Fruit fly (Drosophila melanogaster) whole organism, embryonic: Measurements from ENCODE around the gene Spn28B.

Experiments
- Atf3 ChIP-seq: fragments of 200-800 bp; sonication (Bioruptor generic); optimal IDR thresholded peaks from 3 replicates; lab custom pipeline; 2016; ENCODE audit warnings: missing biosample characterization, missing genetic modification characterization
- Bteb2 ChIP-seq: fragments of 200-800 bp; sonication (Bioruptor generic); optimal IDR thresholded peaks from 2 replicates; lab custom pipeline; 2016; ENCODE audit warnings: missing biosample characterization, missing genetic modification characterization
- CG10462 ChIP-seq: fragments of 200-800 bp; sonication (Bioruptor generic); optimal IDR thresholded peaks from 2 replicates; lab custom pipeline; 2016; ENCODE audit warnings: missing biosample characterization, missing genetic modification characterization
- CG10959 ChIP-seq: fragments of 200-800 bp; sonication (Bioruptor generic); IDR thresholded peaks from 2 replicates; pipeline ENCODE4 v1.3.6; 2022; ENCODE audit warnings: missing biosample characterization, missing genetic modification characterization
- CG12236 ChIP-seq: fragments of 200-800 bp; sonication (Bioruptor generic); optimal IDR thresholded peaks from 2 replicates; lab custom pipeline; 2016; ENCODE audit warnings: missing biosample characterization, missing genetic modification characterization
- CG1233 ChIP-seq: fragments of 200-800 bp; sonication (Bioruptor generic); optimal IDR thresholded peaks from 4 replicates; lab custom pipeline; 2018; ENCODE audit warnings: missing biosample characterization, mild to moderate bottlenecking, missing genetic modification characterization
- CG13287 ChIP-seq: fragments of 200-800 bp; sonication (Bioruptor generic); IDR thresholded peaks from 2 replicates; pipeline ENCODE4 v1.3.6; 2022; ENCODE audit warnings: missing biosample characterization, missing genetic modification characterization; ENCODE audit not compliant: partially characterized antibody
- CG13894 ChIP-seq: fragments of 200-800 bp; sonication (Bioruptor generic); optimal IDR thresholded peaks from 3 replicates; lab custom pipeline; 2018; ENCODE audit warnings: missing biosample characterization, mild to moderate bottlenecking, missing genetic modification characterization, moderate library complexity
- CG15011 ChIP-seq: fragments of 200-800 bp; sonication (Bioruptor generic); optimal IDR thresholded peaks from 3 replicates; lab custom pipeline; 2018; ENCODE audit warnings: missing biosample characterization, mild to moderate bottlenecking, missing genetic modification characterization
- CG16863 ChIP-seq: fragments of 200-800 bp; sonication (Bioruptor generic); optimal IDR thresholded peaks from 3 replicates; lab custom pipeline; 2016; ENCODE audit warnings: missing biosample characterization, missing genetic modification characterization
- CG1832 ChIP-seq: fragments of 200-800 bp; sonication (Bioruptor generic); optimal IDR thresholded peaks from 2 replicates; lab custom pipeline; 2017; ENCODE audit warnings: missing biosample characterization, mild to moderate bottlenecking, missing genetic modification characterization, inconsistent platforms
- CG2678 ChIP-seq: fragments of 200-800 bp; sonication (Bioruptor generic); optimal IDR thresholded peaks from 3 replicates; lab custom pipeline; 2019; ENCODE audit warnings: missing biosample characterization, mild to moderate bottlenecking, missing genetic modification characterization, moderate library complexity
- CG2712 ChIP-seq: fragments of 200-800 bp; optimal IDR thresholded peaks from 3 replicates; lab custom pipeline; 2019; ENCODE audit warnings: missing biosample characterization, mild to moderate bottlenecking, missing genetic modification characterization, moderate library complexity
- CG31388 ChIP-seq: fragments of 200-800 bp; sonication (Bioruptor generic); optimal IDR thresholded peaks from 2 replicates; lab custom pipeline; 2016; ENCODE audit warnings: missing biosample characterization, missing genetic modification characterization
- CG31441 ChIP-seq: fragments of 200-800 bp; sonication (Bioruptor generic); IDR thresholded peaks from 2 replicates; pipeline ENCODE4 v1.3.6; 2022; ENCODE audit warnings: missing biosample characterization, missing genetic modification characterization
- CG4730 ChIP-seq: fragments of 200-800 bp; sonication (Bioruptor generic); IDR thresholded peaks from 2 replicates; pipeline ENCODE4 v1.3.6; 2022; ENCODE audit warnings: missing biosample characterization, missing genetic modification characterization
- CG4820 ChIP-seq: fragments of 200-800 bp; sonication (Bioruptor generic); optimal IDR thresholded peaks from 3 replicates; lab custom pipeline; 2016; ENCODE audit warnings: missing biosample characterization, missing genetic modification characterization
- CG4854 ChIP-seq: fragments of 200-800 bp; sonication (Bioruptor generic); optimal IDR thresholded peaks from 2 replicates; lab custom pipeline; 2016; ENCODE audit warnings: missing biosample characterization, missing genetic modification characterization, inconsistent platforms
- CG6272 ChIP-seq: fragments of 200-800 bp; sonication (Bioruptor generic); IDR thresholded peaks from 2 replicates; pipeline ENCODE4 v1.3.6; 2022; ENCODE audit warnings: missing biosample characterization, missing genetic modification characterization
- CG8478 ChIP-seq: fragments of >200 bp; optimal IDR thresholded peaks from 2 replicates; lab custom pipeline; 2018
- CG9609 ChIP-seq: fragments of 200-800 bp; sonication (Bioruptor generic); optimal IDR thresholded peaks from 3 replicates; lab custom pipeline; 2016; ENCODE audit warnings: missing biosample characterization, missing genetic modification characterization
- CrebB ChIP-seq: fragments of 200-800 bp; sonication (Bioruptor generic); optimal IDR thresholded peaks from 3 replicates; lab custom pipeline; 2018; ENCODE audit warnings: missing biosample characterization, mild to moderate bottlenecking, missing genetic modification characterization
- Dref ChIP-seq: fragments of 200-800 bp; sonication (Bioruptor generic); IDR thresholded peaks from 2 replicates; pipeline ENCODE4 v1.3.6; 2022; ENCODE audit warnings: missing biosample characterization, missing genetic modification characterization
- Eip74EF ChIP-seq, 2 experiments: fragments of 200-800 bp in 1 of 2; fragments of >200 bp in 1 of 2; sonication (Bioruptor generic) in 1 of 2; optimal IDR thresholded peaks; 2 replicates each; lab custom pipeline; 2017 to 2019; ENCODE audit warnings: missing biosample characterization in 2 of 2, missing genetic modification characterization in 2 of 2, mild to moderate bottlenecking in 1 of 2, moderate library complexity in 1 of 2
- Fer3 ChIP-seq: fragments of 200-800 bp; sonication (Bioruptor generic); optimal IDR thresholded peaks from 2 replicates; lab custom pipeline; 2018; ENCODE audit warnings: missing biosample characterization, mild to moderate bottlenecking, missing genetic modification characterization, moderate library complexity
- Hr3 ChIP-seq: fragments of 200-800 bp; sonication (Bioruptor generic); optimal IDR thresholded peaks from 3 replicates; lab custom pipeline; 2016; ENCODE audit warnings: missing biosample characterization, missing genetic modification characterization
- MBD-R2 ChIP-seq: fragments of 200-800 bp; sonication (Bioruptor generic); IDR thresholded peaks from 2 replicates; pipeline ENCODE4 v1.3.6; 2022; ENCODE audit warnings: missing biosample characterization, missing genetic modification characterization
- Med ChIP-seq: fragments of 200-800 bp; sonication (Bioruptor generic); peaks from one replicate; lab custom pipeline; 2016; ENCODE audit warnings: missing biosample characterization, missing genetic modification characterization, mild to moderate bottlenecking, inconsistent platforms, moderate library complexity
- Mes4 ChIP-seq: fragments of 200-800 bp; sonication (Bioruptor generic); optimal IDR thresholded peaks from 2 replicates; lab custom pipeline; 2016; ENCODE audit warnings: missing biosample characterization, missing genetic modification characterization
- Mrtf ChIP-seq: fragments of 200-800 bp; sonication (Bioruptor generic); IDR thresholded peaks from 3 replicates; pipeline ENCODE4 v1.3.6; 2022; ENCODE audit warnings: missing biosample characterization, missing genetic modification characterization
- NC2β ChIP-seq: fragments of 200-800 bp; sonication (Bioruptor generic); optimal IDR thresholded peaks from 2 replicates; lab custom pipeline; 2016; ENCODE audit warnings: missing biosample characterization, missing genetic modification characterization
- NFAT ChIP-seq: fragments of 200-800 bp; sonication (Bioruptor generic); IDR thresholded peaks from 2 replicates; pipeline ENCODE4 v1.3.6; 2022; ENCODE audit warnings: missing biosample characterization, missing genetic modification characterization
- Six4 ChIP-seq: fragments of 200-800 bp; sonication (Bioruptor generic); optimal IDR thresholded peaks from 2 replicates; lab custom pipeline; 2016; ENCODE audit warnings: missing biosample characterization, missing genetic modification characterization
- TFAM ChIP-seq: fragments of 200-800 bp; sonication (Bioruptor generic); optimal IDR thresholded peaks from 2 replicates; lab custom pipeline; 2017; ENCODE audit warnings: missing biosample characterization, missing genetic modification characterization, inconsistent platforms
- amos ChIP-seq: fragments of 200-800 bp; sonication (Bioruptor generic); IDR thresholded peaks from 2 replicates; pipeline ENCODE4 v1.3.6; 2022; ENCODE audit warnings: missing biosample characterization, missing genetic modification characterization; ENCODE audit not compliant: partially characterized antibody
- chm ChIP-seq: fragments of 200-800 bp; sonication (Bioruptor generic); IDR thresholded peaks from 2 replicates; pipeline ENCODE4 v1.3.6; 2022; ENCODE audit warnings: missing biosample characterization, missing genetic modification characterization
- chn ChIP-seq: fragments of 200-800 bp; sonication (Bioruptor generic); optimal IDR thresholded peaks from 2 replicates; lab custom pipeline; 2016; ENCODE audit warnings: missing biosample characterization, missing genetic modification characterization
- dan ChIP-seq: fragments of 200-800 bp; sonication (Bioruptor generic); IDR thresholded peaks from 2 replicates; pipeline ENCODE4 v1.3.6; 2022; ENCODE audit warnings: missing biosample characterization, missing genetic modification characterization
- dpn ChIP-seq, 2 experiments: fragments of 200-800 bp; sonication (Bioruptor generic); optimal IDR thresholded peaks; 3 replicates each; lab custom pipeline; 2016; ENCODE audit warnings: missing biosample characterization in 2 of 2, missing genetic modification characterization in 2 of 2
- grau ChIP-seq: fragments of 200-800 bp; optimal IDR thresholded peaks from 3 replicates; lab custom pipeline; 2019; ENCODE audit warnings: missing biosample characterization, mild to moderate bottlenecking, missing genetic modification characterization, moderate library complexity
- hbn ChIP-seq: fragments of 200-800 bp; sonication (Bioruptor generic); IDR thresholded peaks from 2 replicates; pipeline ENCODE4 v1.3.6; 2022; ENCODE audit warnings: missing biosample characterization, missing genetic modification characterization; ENCODE audit not compliant: partially characterized antibody
- kah ChIP-seq: fragments of 200-800 bp; sonication (Bioruptor generic); optimal IDR thresholded peaks from 2 replicates; lab custom pipeline; 2018; ENCODE audit warnings: missing biosample characterization, mild to moderate bottlenecking, missing genetic modification characterization
- knrl ChIP-seq: fragments of 200-800 bp; sonication (Bioruptor generic); IDR thresholded peaks from 3 replicates; pipeline ENCODE4 v1.3.6; 2022; ENCODE audit warnings: missing biosample characterization, missing genetic modification characterization; ENCODE audit not compliant: partially characterized antibody
- lab ChIP-seq: fragments of 200-800 bp; sonication (Bioruptor generic); optimal IDR thresholded peaks from 3 replicates; lab custom pipeline; 2017; ENCODE audit warnings: missing biosample characterization, missing genetic modification characterization, mild to moderate bottlenecking, moderate library complexity, missing genetic modification reagents
- mirr ChIP-seq: fragments of 200-800 bp; sonication (Bioruptor generic); optimal IDR thresholded peaks from 3 replicates; lab custom pipeline; 2018; ENCODE audit warnings: missing biosample characterization, mild to moderate bottlenecking, missing genetic modification characterization
- mld ChIP-seq: fragments of 200-800 bp; sonication (Bioruptor generic); IDR thresholded peaks from 3 replicates; pipeline ENCODE4 v1.3.6; 2022; ENCODE audit warnings: missing biosample characterization, missing genetic modification characterization; ENCODE audit not compliant: partially characterized antibody
- onecut ChIP-seq: fragments of 200-800 bp; sonication (Bioruptor generic); IDR thresholded peaks from 2 replicates; pipeline ENCODE4 v1.3.6; 2022; ENCODE audit warnings: missing biosample characterization, missing genetic modification characterization
- peb ChIP-seq: fragments of 200-800 bp; sonication (Bioruptor generic); IDR thresholded peaks from 2 replicates; pipeline ENCODE4 v1.3.6; 2022; ENCODE audit warnings: missing biosample characterization, missing genetic modification characterization
- phol ChIP-seq: fragments of 200-800 bp; sonication (Bioruptor generic); optimal IDR thresholded peaks from 3 replicates; lab custom pipeline; 2018; ENCODE audit warnings: missing biosample characterization, mild to moderate bottlenecking, missing genetic modification characterization, moderate library complexity
- ro ChIP-seq: fragments of 200-800 bp; sonication (Bioruptor generic); IDR thresholded peaks from 2 replicates; pipeline ENCODE4 v1.3.6; 2022; ENCODE audit warnings: missing biosample characterization, missing genetic modification characterization
- sens-2 ChIP-seq: fragments of 200-800 bp; sonication (Bioruptor generic); IDR thresholded peaks from 2 replicates; pipeline ENCODE4 v1.3.6; 2022; ENCODE audit warnings: missing biosample characterization, missing genetic modification characterization
- sim ChIP-seq: fragments of 200-800 bp; sonication (Bioruptor generic); IDR thresholded peaks from 2 replicates; pipeline ENCODE4 v1.3.6; 2022; ENCODE audit warnings: missing biosample characterization, missing genetic modification characterization
- tio ChIP-seq: fragments of 200-800 bp; sonication (Bioruptor generic); optimal IDR thresholded peaks from 2 replicates; lab custom pipeline; 2017; ENCODE audit warnings: missing biosample characterization, missing genetic modification characterization, inconsistent platforms

Gene Spn28B

dm6 chr2L:7616830-7617229, 35.1 kb downstream of the Spn28B start (continued):
- TF ChIP-seq chn (GFP tag; lab: Kevin White, UChicago) (no peak), mirr (GFP tag; lab: Kevin White, UChicago) (no peak), CG10462 (GFP tag; lab: Kevin White, UChicago) (no peak), Mes4 (GFP tag; lab: Kevin White, UChicago) (peak; percentile 12), CG8478 (lab: Kevin White, UChicago) (no peak), CG4854 (GFP tag; lab: Kevin White, UChicago) (no peak), CG1233 (GFP tag; lab: Kevin White, UChicago) (no peak), CG31388 (GFP tag; lab: Kevin White, UChicago) (no peak), Bteb2 (GFP tag; lab: Kevin White, UChicago) (no peak), grau (tag; lab: Kevin White, UChicago) (peak; percentile 51), CG4730 (GFP tag; lab: Robert Waterston, UW) (no peak), ro (GFP tag; lab: Robert Waterston, UW) (no peak), chm (GFP tag; lab: Robert Waterston, UW) (peak; percentile 49; the same call in 1 of the 2 replicates), CG15011 (GFP tag; lab: Kevin White, UChicago) (no peak), knrl (no peak), CG9609 (GFP tag; lab: Kevin White, UChicago) (no peak), CG2712 (tag; lab: Kevin White, UChicago) (peak; percentile 81), Atf3 (GFP tag; lab: Kevin White, UChicago) (no peak), phol (tag; lab: Kevin White, UChicago) (peak; percentile 64), CG13894 (tag; lab: Kevin White, UChicago) (no peak), NC2β (GFP tag; lab: Kevin White, UChicago) (no peak), Eip74EF (GFP tag; optimal IDR thresholded peaks at IDR 0.05; lab: Kevin White, UChicago) (no peak), Mrtf (GFP tag; lab: Robert Waterston, UW) (no peak), NFAT (GFP tag; lab: Robert Waterston, UW) (no peak), lab (peak; percentile 8), TFAM (no peak), CG2678 (tag; lab: Kevin White, UChicago) (no peak), hbn (GFP tag; lab: Robert Waterston, UW) (no peak), CG4820 (GFP tag; lab: Kevin White, UChicago) (peak; percentile 41), dpn (GFP tag; optimal IDR thresholded peaks at IDR 0.05; lab: Kevin White, UChicago) (peak in 1 of 2 experiments; percentile 12), peb (no peak), CG31441 (GFP tag; lab: Robert Waterston, UW) (peak; percentile 63), Fer3 (tag; lab: Kevin White, UChicago) (no peak), CG13287 (GFP tag; lab: Robert Waterston, UW) (no peak), Dref (no peak), Six4 (GFP tag; lab: Kevin White, UChicago) (no peak), mld (GFP tag; lab: Robert Waterston, UW) (no peak), onecut (GFP tag; lab: Robert Waterston, UW) (no peak), amos (GFP tag; lab: Robert Waterston, UW) (no peak), CG12236 (no peak), CG6272 (GFP tag; lab: Robert Waterston, UW) (no peak), sim (no peak), CG16863 (GFP tag; lab: Kevin White, UChicago) (peak; percentile 5), tio (GFP tag; lab: Kevin White, UChicago) (no peak), MBD-R2 (GFP tag; lab: Robert Waterston, UW) (no peak), Med (GFP tag; lab: Kevin White, UChicago) (peak; percentile 69), CrebB (tag; lab: Kevin White, UChicago) (no peak), sens-2 (GFP tag; lab: Robert Waterston, UW) (no peak), kah (no peak), CG1832 (GFP tag; lab: Kevin White, UChicago) (no peak), CG10959 (GFP tag; lab: Robert Waterston, UW) (no peak), dan (no peak), Hr3 (GFP tag; lab: Kevin White, UChicago) (no peak)
